In the genomic region with DNA sequence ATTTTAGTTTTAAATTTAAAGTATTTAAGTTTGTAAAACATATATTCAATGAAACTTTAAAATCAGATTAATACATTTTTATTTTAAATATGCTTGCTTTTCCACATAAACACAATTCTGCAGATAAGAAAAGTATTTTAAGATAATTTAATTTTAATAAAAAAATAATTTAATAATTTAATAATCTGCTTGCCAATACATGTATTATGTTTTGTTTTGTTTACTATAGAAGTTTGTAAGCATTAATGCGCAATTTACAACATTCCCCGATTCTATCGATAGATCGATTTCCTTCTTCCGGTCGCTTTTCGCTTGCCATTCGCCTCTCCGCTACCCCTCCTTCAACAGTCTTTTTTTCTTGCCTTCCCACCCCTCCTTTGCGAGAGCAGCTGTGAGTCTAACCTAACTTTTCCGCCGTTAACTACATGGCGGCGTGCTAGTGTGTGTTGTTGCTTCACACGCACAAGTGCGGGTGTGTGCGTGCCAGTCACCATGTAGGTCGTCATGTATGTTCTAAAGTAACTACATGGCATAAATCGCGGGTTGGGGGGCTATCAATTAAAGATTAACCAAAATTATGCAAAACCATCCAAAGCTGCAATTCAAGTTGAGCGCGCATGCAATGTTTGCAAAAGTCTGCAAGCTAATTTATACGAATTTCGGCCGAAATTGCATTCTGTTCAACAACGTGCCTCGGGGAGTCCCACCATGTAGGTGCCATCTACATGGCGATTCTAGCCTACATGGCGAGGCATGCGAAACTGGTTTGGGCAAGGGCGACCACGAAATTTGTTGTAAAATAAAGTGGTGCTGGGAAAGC, we compare ENCODE assay signal across 1 fruit fly cellular context.
TF ChIP-seq lines count a peak whose summit lies in the region.

No protein-coding gene starts in this region.

TF ChIP-seq in whole organism, embryonic, 481 proteins besides CTCF, POLR2A, EP300 and RAD21 (continued from another document and continues in another):
- peak; percentile 25; the same call in 2 of the 3 replicates for TF ChIP-seq zen2 (GFP tag; IDR thresholded peaks at IDR 0.05; lab: Robert Waterston, UW; ENCODE audit: partially characterized antibody)
- TF ChIP-seq CG4707 (GFP tag; optimal IDR thresholded peaks at IDR 0.05; lab: Kevin White, UChicago): peak; percentile 28
- TF ChIP-seq CG12659 (GFP tag; optimal IDR thresholded peaks at IDR 0.05; lab: Kevin White, UChicago): peak; percentile 14
- no peak for TF ChIP-seq CG10366 (GFP tag; IDR thresholded peaks at IDR 0.05; lab: Robert Waterston, UW)
- TF ChIP-seq CG2129 (GFP tag; IDR thresholded peaks at IDR 0.05; lab: Robert Waterston, UW; ENCODE audit: partially characterized antibody): no peak
- no peak for TF ChIP-seq salm (tag; optimal IDR thresholded peaks at IDR 0.05; lab: Kevin White, UChicago)
- TF ChIP-seq Drgx (GFP tag; IDR thresholded peaks at IDR 0.05; lab: Robert Waterston, UW): peak; percentile 13; the same call in 1 of the 2 replicates
- TF ChIP-seq Nf-YA (GFP tag; IDR thresholded peaks at IDR 0.05; lab: Robert Waterston, UW): no peak
- no peak for TF ChIP-seq gt (GFP tag; IDR thresholded peaks at IDR 0.05; lab: Robert Waterston, UW)
- peak; percentile 66 for TF ChIP-seq CG9727 (GFP tag; optimal IDR thresholded peaks at IDR 0.05; lab: Kevin White, UChicago)
- TF ChIP-seq CG17385 (GFP tag; optimal IDR thresholded peaks at IDR 0.05; lab: Kevin White, UChicago): peak; percentile 50
- TF ChIP-seq disco-r (GFP tag; optimal IDR thresholded peaks at IDR 0.05; lab: Kevin White, UChicago): peak; percentile 9
- no peak for TF ChIP-seq pum (GFP tag; optimal IDR thresholded peaks at IDR 0.05; lab: Kevin White, UChicago)
- no peak for TF ChIP-seq dimm (GFP tag; IDR thresholded peaks at IDR 0.05; lab: Robert Waterston, UW)
- no peak for TF ChIP-seq CG31388 (GFP tag; optimal IDR thresholded peaks at IDR 0.05; lab: Kevin White, UChicago)
- no peak for TF ChIP-seq CG18476 (GFP tag; optimal IDR thresholded peaks at IDR 0.05; lab: Kevin White, UChicago)
- TF ChIP-seq Dfd (GFP tag; optimal IDR thresholded peaks at IDR 0.05; lab: Kevin White, UChicago): no peak
- no peak for TF ChIP-seq ro (GFP tag; IDR thresholded peaks at IDR 0.05; lab: Robert Waterston, UW)
- no peak for TF ChIP-seq CG15011 (GFP tag; optimal IDR thresholded peaks at IDR 0.05; lab: Kevin White, UChicago)
- peak; percentile 26 for TF ChIP-seq gro (GFP tag; optimal IDR thresholded peaks at IDR 0.05; lab: Kevin White, UChicago)
- TF ChIP-seq Hr39 (optimal IDR thresholded peaks at IDR 0.05; lab: Kevin White, UChicago): no peak
- peak; percentile 65; the same call in 1 of the 2 replicates for TF ChIP-seq NFAT (GFP tag; IDR thresholded peaks at IDR 0.05; lab: Robert Waterston, UW)
- TF ChIP-seq abd-A (tag; optimal IDR thresholded peaks at IDR 0.05; lab: Kevin White, UChicago): peak; percentile 91
- no peak for TF ChIP-seq zf30C (GFP tag; optimal IDR thresholded peaks at IDR 0.05; lab: Kevin White, UChicago)
- no peak for TF ChIP-seq CG3847 (GFP tag; IDR thresholded peaks at IDR 0.05; lab: Robert Waterston, UW)
- TF ChIP-seq CG12942 (GFP tag; optimal IDR thresholded peaks at IDR 0.05; lab: Kevin White, UChicago): no peak
- peak; percentile 11; the same call in 1 of the 2 replicates for TF ChIP-seq Atf6 (GFP tag; IDR thresholded peaks at IDR 0.05; lab: Robert Waterston, UW)
- TF ChIP-seq CG3065 (GFP tag; optimal IDR thresholded peaks at IDR 0.05; lab: Kevin White, UChicago): no peak
- no peak; the same call in 2 of the 3 replicates for TF ChIP-seq ase (GFP tag; IDR thresholded peaks at IDR 0.05; lab: Robert Waterston, UW)
- no peak for TF ChIP-seq Bdp1 (GFP tag; optimal IDR thresholded peaks at IDR 0.05; lab: Kevin White, UChicago)
- no peak for TF ChIP-seq CG8765 (GFP tag; IDR thresholded peaks at IDR 0.05; lab: Robert Waterston, UW)
- no peak for TF ChIP-seq crc (GFP tag; optimal IDR thresholded peaks at IDR 0.05; lab: Kevin White, UChicago)
- TF ChIP-seq ATbp (GFP tag; optimal IDR thresholded peaks at IDR 0.05; lab: Kevin White, UChicago): no peak
- no peak for TF ChIP-seq vnd (GFP tag; IDR thresholded peaks at IDR 0.05; lab: Robert Waterston, UW; ENCODE audit: partially characterized antibody)
- TF ChIP-seq CG13775 (GFP tag; optimal IDR thresholded peaks at IDR 0.05; lab: Kevin White, UChicago): peak; percentile 62
- no peak for TF ChIP-seq CG6272 (GFP tag; IDR thresholded peaks at IDR 0.05; lab: Robert Waterston, UW)
- no peak for TF ChIP-seq Awh (GFP tag; IDR thresholded peaks at IDR 0.05; lab: Robert Waterston, UW)
- no peak for TF ChIP-seq tap (tag; optimal IDR thresholded peaks at IDR 0.05; lab: Kevin White, UChicago)
- TF ChIP-seq CG34376 (GFP tag; optimal IDR thresholded peaks at IDR 0.05; lab: Kevin White, UChicago): peak; percentile 23
- peak; percentile 47 for TF ChIP-seq CG4328 (GFP tag; optimal IDR thresholded peaks at IDR 0.05; lab: Kevin White, UChicago)
- no peak for TF ChIP-seq org-1 (GFP tag; optimal IDR thresholded peaks at IDR 0.05; lab: Kevin White, UChicago)
- no peak for TF ChIP-seq CG2889 (GFP tag; IDR thresholded peaks at IDR 0.05; lab: Robert Waterston, UW)
- no peak for TF ChIP-seq eyg (GFP tag; optimal IDR thresholded peaks at IDR 0.05; lab: Kevin White, UChicago)
- TF ChIP-seq CG10147 (GFP tag; optimal IDR thresholded peaks at IDR 0.05; lab: Kevin White, UChicago): no peak
- TF ChIP-seq CG9817 (tag; optimal IDR thresholded peaks at IDR 0.05; lab: Kevin White, UChicago): no peak
- no peak for TF ChIP-seq ranshi (GFP tag; IDR thresholded peaks at IDR 0.05; lab: Robert Waterston, UW)
- no peak for TF ChIP-seq CG43689 (GFP tag; IDR thresholded peaks at IDR 0.05; lab: Robert Waterston, UW)
- TF ChIP-seq ftz-f1 (GFP tag; optimal IDR thresholded peaks at IDR 0.05; lab: Kevin White, UChicago): peak; percentile 64
- TF ChIP-seq fd96Cb (tag; optimal IDR thresholded peaks at IDR 0.05; lab: Kevin White, UChicago): no peak
- peak; percentile 14 for TF ChIP-seq CG15696 (tag; optimal IDR thresholded peaks at IDR 0.05; lab: Kevin White, UChicago)
- TF ChIP-seq CG8944 (GFP tag; optimal IDR thresholded peaks at IDR 0.05; lab: Kevin White, UChicago): no peak
- TF ChIP-seq CG10565 (GFP tag; optimal IDR thresholded peaks at IDR 0.05; lab: Kevin White, UChicago): no peak
- TF ChIP-seq CG10979 (tag; optimal IDR thresholded peaks at IDR 0.05; lab: Kevin White, UChicago): no peak
- no peak for TF ChIP-seq jigr1 (GFP tag; IDR thresholded peaks at IDR 0.05; lab: Robert Waterston, UW)
- TF ChIP-seq B-H1 (GFP tag; IDR thresholded peaks at IDR 0.05; lab: Robert Waterston, UW): no peak
- TF ChIP-seq Lhr (GFP tag; optimal IDR thresholded peaks at IDR 0.05; lab: Kevin White, UChicago): no peak
- TF ChIP-seq CG3281 (GFP tag; optimal IDR thresholded peaks at IDR 0.05; lab: Kevin White, UChicago): no peak
- TF ChIP-seq Usf (GFP tag; optimal IDR thresholded peaks at IDR 0.05; lab: Kevin White, UChicago): no peak
- TF ChIP-seq Chrac-16 (GFP tag; optimal IDR thresholded peaks at IDR 0.05; lab: Kevin White, UChicago): no peak
- peak; percentile 77 for TF ChIP-seq Dref (GFP tag; IDR thresholded peaks at IDR 0.05; lab: Robert Waterston, UW)
- no peak for TF ChIP-seq Hey (tag; optimal IDR thresholded peaks at IDR 0.05; lab: Kevin White, UChicago)
- TF ChIP-seq CG12299 (tag; optimal IDR thresholded peaks at IDR 0.05; lab: Kevin White, UChicago): peak; percentile 21
- TF ChIP-seq Camta (GFP tag; optimal IDR thresholded peaks at IDR 0.05; lab: Kevin White, UChicago): no peak
- peak; percentile 28 for TF ChIP-seq phol (tag; optimal IDR thresholded peaks at IDR 0.05; lab: Kevin White, UChicago)
- TF ChIP-seq ham (GFP tag; IDR thresholded peaks at IDR 0.05; lab: Robert Waterston, UW): no peak
- TF ChIP-seq CG4820 (GFP tag; optimal IDR thresholded peaks at IDR 0.05; lab: Kevin White, UChicago): no peak
- no peak; the same call in 2 of the 3 replicates for TF ChIP-seq knrl (GFP tag; IDR thresholded peaks at IDR 0.05; lab: Robert Waterston, UW; ENCODE audit: partially characterized antibody)
- TF ChIP-seq CG2202 (tag; optimal IDR thresholded peaks at IDR 0.05; lab: Kevin White, UChicago): no peak
- TF ChIP-seq Ssrp (tag; optimal IDR thresholded peaks at IDR 0.05; lab: Kevin White, UChicago): no peak
- TF ChIP-seq CG3838 (GFP tag; optimal IDR thresholded peaks at IDR 0.05; lab: Kevin White, UChicago): no peak
- TF ChIP-seq Adf1 (GFP tag; IDR thresholded peaks at IDR 0.05; lab: Robert Waterston, UW): peak; percentile 18; the same call in 1 of the 2 replicates
- TF ChIP-seq CG11093 (GFP tag; IDR thresholded peaks at IDR 0.05; lab: Robert Waterston, UW): no peak
- peak; percentile 3 for TF ChIP-seq nom (GFP tag; optimal IDR thresholded peaks at IDR 0.05; lab: Kevin White, UChicago)
- no peak for TF ChIP-seq Sin3A (optimal IDR thresholded peaks at IDR 0.05; lab: Kevin White, UChicago)
- TF ChIP-seq klu (GFP tag; IDR thresholded peaks at IDR 0.05; lab: Robert Waterston, UW): no peak; the same call in 1 of the 2 replicates
- TF ChIP-seq crol (GFP tag; IDR thresholded peaks at IDR 0.05; lab: Robert Waterston, UW): peak; percentile 100
- TF ChIP-seq CG7786 (GFP tag; optimal IDR thresholded peaks at IDR 0.05; lab: Kevin White, UChicago): no peak
- no peak for TF ChIP-seq CG18599 (GFP tag; optimal IDR thresholded peaks at IDR 0.05; lab: Kevin White, UChicago)
- peak; percentile 97 for TF ChIP-seq cg (GFP tag; optimal IDR thresholded peaks at IDR 0.05; lab: Kevin White, UChicago)
- no peak for TF ChIP-seq Blimp-1 (GFP tag; optimal IDR thresholded peaks at IDR 0.05; lab: Kevin White, UChicago)
- peak; percentile 69; the same call in 3 of the 4 replicates for TF ChIP-seq Dll (GFP tag; IDR thresholded peaks at IDR 0.05; lab: Robert Waterston, UW; ENCODE audit: partially characterized antibody)
- no peak for TF ChIP-seq CG15601 (tag; optimal IDR thresholded peaks at IDR 0.05; lab: Kevin White, UChicago)
- TF ChIP-seq CG2875 (GFP tag; optimal IDR thresholded peaks at IDR 0.05; lab: Kevin White, UChicago): no peak
- peak; percentile 36 for TF ChIP-seq Hand (GFP tag; optimal IDR thresholded peaks at IDR 0.05; lab: Kevin White, UChicago)
- TF ChIP-seq CG12769 (tag; optimal IDR thresholded peaks at IDR 0.05; lab: Kevin White, UChicago): peak; percentile 81
- TF ChIP-seq CG8290 (GFP tag; optimal IDR thresholded peaks at IDR 0.05; lab: Kevin White, UChicago): no peak
- TF ChIP-seq CG8290 (tag; optimal IDR thresholded peaks at IDR 0.05; lab: Kevin White, UChicago): peak in 1 of 2 experiments; percentile 82
- TF ChIP-seq Antp (GFP tag; optimal IDR thresholded peaks at IDR 0.05; lab: Kevin White, UChicago): no peak
- TF ChIP-seq Dek (tag; optimal IDR thresholded peaks at IDR 0.05; lab: Kevin White, UChicago): no peak
- TF ChIP-seq CG32772 (GFP tag; IDR thresholded peaks at IDR 0.05; lab: Robert Waterston, UW): no peak
- TF ChIP-seq CrebB (tag; optimal IDR thresholded peaks at IDR 0.05; lab: Kevin White, UChicago): peak; percentile 11
- TF ChIP-seq CG12104 (GFP tag; optimal IDR thresholded peaks at IDR 0.05; lab: Kevin White, UChicago): peak; percentile 55
- TF ChIP-seq CG30431 (GFP tag; optimal IDR thresholded peaks at IDR 0.05; lab: Kevin White, UChicago): no peak
- 0 out of 2 replicates have a peak, but pooled peaks have one; percentile 29 for TF ChIP-seq Rx (GFP tag; IDR thresholded peaks at IDR 0.05; lab: Robert Waterston, UW)
- no peak for TF ChIP-seq TFAM (GFP tag; optimal IDR thresholded peaks at IDR 0.05; lab: Kevin White, UChicago)
- TF ChIP-seq CG14050 (GFP tag; IDR thresholded peaks at IDR 0.05; lab: Robert Waterston, UW): no peak
- no peak for TF ChIP-seq wor (GFP tag; IDR thresholded peaks at IDR 0.05; lab: Robert Waterston, UW)
- TF ChIP-seq ara (GFP tag; IDR thresholded peaks at IDR 0.05; lab: Robert Waterston, UW): no peak
- no peak; the same call in 2 of the 3 replicates for TF ChIP-seq dysf (GFP tag; IDR thresholded peaks at IDR 0.05; lab: Robert Waterston, UW)
- no peak for TF ChIP-seq CG14667 (GFP tag; IDR thresholded peaks at IDR 0.05; lab: Robert Waterston, UW)
- TF ChIP-seq jumu (GFP tag; optimal IDR thresholded peaks at IDR 0.05; lab: Kevin White, UChicago): no peak
- TF ChIP-seq CG17328 (GFP tag; IDR thresholded peaks at IDR 0.05; lab: Robert Waterston, UW): no peak
- TF ChIP-seq al (GFP tag; IDR thresholded peaks at IDR 0.05; lab: Robert Waterston, UW): no peak
- no peak for TF ChIP-seq Spps (tag; optimal IDR thresholded peaks at IDR 0.05; lab: Kevin White, UChicago)
- TF ChIP-seq CG12236 (GFP tag; optimal IDR thresholded peaks at IDR 0.05; lab: Kevin White, UChicago): no peak
- peak; percentile 88 for TF ChIP-seq pzg (GFP tag; optimal IDR thresholded peaks at IDR 0.05; lab: Kevin White, UChicago)
- no peak for TF ChIP-seq C15 (GFP tag; IDR thresholded peaks at IDR 0.05; lab: Robert Waterston, UW)
- 0 out of 3 replicates have a peak, but pooled peaks have one; percentile 34 for TF ChIP-seq otp (GFP tag; IDR thresholded peaks at IDR 0.05; lab: Robert Waterston, UW)
- TF ChIP-seq her (GFP tag; optimal IDR thresholded peaks at IDR 0.05; lab: Kevin White, UChicago): peak; percentile 13
- TF ChIP-seq CG31441 (GFP tag; IDR thresholded peaks at IDR 0.05; lab: Robert Waterston, UW): peak; percentile 54; the same call in 1 of the 2 replicates
- TF ChIP-seq Hr3 (GFP tag; optimal IDR thresholded peaks at IDR 0.05; lab: Kevin White, UChicago): peak; percentile 54
- no peak for TF ChIP-seq bowl (GFP tag; IDR thresholded peaks at IDR 0.05; lab: Robert Waterston, UW)
- no peak for TF ChIP-seq zen (tag; optimal IDR thresholded peaks at IDR 0.05; lab: Kevin White, UChicago)
- TF ChIP-seq Jarid2 (GFP tag; optimal IDR thresholded peaks at IDR 0.05; lab: Kevin White, UChicago): no peak
- TF ChIP-seq ash1 (GFP tag; optimal IDR thresholded peaks at IDR 0.05; lab: Kevin White, UChicago): peak; percentile 66
- 0 out of 3 replicates have a peak, but pooled peaks have one; percentile 5 for TF ChIP-seq CG11695 (GFP tag; IDR thresholded peaks at IDR 0.05; lab: Robert Waterston, UW)
- TF ChIP-seq CG10267 (tag; optimal IDR thresholded peaks at IDR 0.05; lab: Kevin White, UChicago): peak; percentile 31
- TF ChIP-seq scrt (GFP tag; optimal IDR thresholded peaks at IDR 0.05; lab: Kevin White, UChicago): peak; percentile 25
- TF ChIP-seq hb (GFP tag; IDR thresholded peaks at IDR 0.05; lab: Robert Waterston, UW; ENCODE audit: partially characterized antibody): no peak
- peak; percentile 63; the same call in 1 of the 2 replicates for TF ChIP-seq Scr (GFP tag; IDR thresholded peaks at IDR 0.05; lab: Robert Waterston, UW; ENCODE audit: partially characterized antibody)
- TF ChIP-seq CG34224 (GFP tag; IDR thresholded peaks at IDR 0.05; lab: Robert Waterston, UW; ENCODE audit: partially characterized antibody): 0 out of 3 replicates have a peak, but pooled peaks have one; percentile 22
- no peak for TF ChIP-seq Hr78 (GFP tag; optimal IDR thresholded peaks at IDR 0.05; lab: Kevin White, UChicago)
- TF ChIP-seq Poxn (GFP tag; IDR thresholded peaks at IDR 0.05; lab: Robert Waterston, UW): no peak
